Worm (Caenorhabditis elegans): ENCODE results near the gene asm-2.

DNA sequence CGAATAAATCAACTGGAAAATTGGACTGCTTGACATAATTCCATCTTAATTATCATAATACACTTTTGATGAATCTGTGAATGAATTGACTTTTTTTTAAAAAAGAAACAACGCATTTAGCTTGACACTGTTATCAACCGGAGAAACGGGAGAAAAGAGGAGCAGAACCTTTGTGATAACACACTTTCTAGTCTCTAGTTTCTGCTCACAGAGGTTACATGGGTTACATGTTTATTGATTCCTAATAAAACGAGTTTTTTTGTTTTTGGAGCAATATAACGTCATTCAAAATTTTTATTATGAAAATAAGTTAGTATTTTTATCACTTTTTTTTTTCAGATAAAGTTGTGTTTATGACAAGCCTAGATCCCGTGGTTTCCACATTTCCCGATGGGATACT lies 6.1 kb downstream of the asm-2 start, which contains the start of gene hizr-1:
- TF ChIP-seq fos-1 (tag; optimal IDR thresholded peaks at IDR 0.05): peak; percentile 43
- no peak for TF ChIP-seq unc-39 (tag; optimal IDR thresholded peaks at IDR 0.05)
- no peak for TF ChIP-seq mab-5 (tag; optimal IDR thresholded peaks at IDR 0.05)
- no peak for TF ChIP-seq elt-1 (tag; optimal IDR thresholded peaks at IDR 0.05)
- TF ChIP-seq unc-62 (GFP tag; optimal IDR thresholded peaks at IDR 0.05): no peak
- no peak for TF ChIP-seq nhr-11 (tag; optimal IDR thresholded peaks at IDR 0.05)
- TF ChIP-seq blmp-1 (tag; optimal IDR thresholded peaks at IDR 0.05; ENCODE audit: insufficient read depth): no peak
- no peak for TF ChIP-seq sma-9 (GFP tag; optimal IDR thresholded peaks at IDR 0.05)
- TF ChIP-seq sma-9 (tag; optimal IDR thresholded peaks at IDR 0.05): no peak
